Worm (Caenorhabditis elegans) whole organism, midembryonic: ENCODE measurements around the gene C53B4.2.

Experiments
- T22C8.4 ChIP-seq: fragments of 200-800 bp; sonication (Bioruptor generic); IDR thresholded peaks from 2 replicates; pipeline ENCODE4 v1.3.6; 2022; ENCODE audit warnings: missing genetic modification characterization, missing compliant biosample characterization
- cog-1 ChIP-seq: sonication (generic microtip); optimal IDR thresholded peaks from 2 replicates; lab custom pipeline; 2016; ENCODE audit warnings: missing genetic modification characterization, missing compliant biosample characterization
- flt-1 ChIP-seq: fragments of 200-800 bp; sonication (Bioruptor generic); IDR thresholded peaks from 2 replicates; pipeline ENCODE4 v1.3.6; 2022; ENCODE audit warnings: missing genetic modification characterization, missing compliant biosample characterization
- klf-2 ChIP-seq: fragments of 200-800 bp; sonication (Bioruptor generic); conservative IDR thresholded peaks from 2 replicates; pipeline ENCODE4 v1.3.6; 2022; ENCODE audit warnings: missing genetic modification reagents, missing genetic modification characterization, missing compliant biosample characterization
- med-1 ChIP-seq: sonication (generic microtip); optimal IDR thresholded peaks from 2 replicates; lab custom pipeline; 2017; ENCODE audit warnings: missing genetic modification characterization, mild to moderate bottlenecking, missing compliant biosample characterization, antibody characterized with exemption, missing genetic modification reagents; ENCODE audit not compliant: insufficient read depth
- ref-1 ChIP-seq: fragments of 200-800 bp; sonication (Bioruptor generic); conservative IDR thresholded peaks from 2 replicates; pipeline ENCODE4 v1.3.6; 2022; ENCODE audit warnings: missing genetic modification reagents, missing genetic modification characterization, missing compliant biosample characterization
- tab-1 ChIP-seq: fragments of 200-800 bp; sonication (Bioruptor generic); IDR thresholded peaks from 2 replicates; pipeline ENCODE4 v1.3.6; 2022; ENCODE audit warnings: missing genetic modification characterization, missing compliant biosample characterization
- ztf-23 ChIP-seq: fragments of 200-800 bp; sonication (Bioruptor generic); IDR thresholded peaks from 2 replicates; pipeline ENCODE4 v1.3.6; 2022; ENCODE audit warnings: missing genetic modification reagents, missing genetic modification characterization, missing compliant biosample characterization

DNA sequence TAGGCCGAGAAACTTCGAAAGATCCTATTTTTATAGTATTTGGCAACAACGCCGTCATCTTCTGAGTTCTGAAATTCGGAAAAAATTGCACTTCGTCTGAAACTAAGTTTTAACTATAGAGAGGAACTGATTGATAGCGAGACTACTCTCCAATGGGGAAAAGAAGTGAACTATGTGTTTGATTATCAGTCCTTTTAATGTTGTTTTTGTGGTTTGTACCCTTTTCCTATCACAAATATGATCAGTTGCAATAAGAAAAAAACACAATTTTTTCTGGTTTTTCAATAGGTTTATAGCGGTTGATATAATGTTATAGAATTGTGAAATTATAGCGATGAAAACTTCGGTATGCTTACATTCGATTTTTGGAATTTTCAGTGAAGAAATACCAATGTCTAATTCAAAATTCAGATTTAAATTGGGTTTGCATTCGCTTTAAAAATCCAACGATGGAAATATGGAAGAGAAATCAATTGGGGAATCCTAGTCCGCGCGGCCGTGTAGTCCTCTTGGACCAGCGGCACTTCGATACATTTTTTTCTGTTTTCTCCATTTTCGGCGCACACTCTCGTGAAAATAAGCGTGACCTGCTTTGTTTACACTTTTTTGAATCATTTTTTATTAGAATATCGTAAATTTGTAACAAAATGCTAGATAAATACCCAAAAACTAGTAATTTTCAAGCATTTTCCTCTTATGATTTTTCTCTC is 7.4 kb downstream of the C53B4.2 start, which contains the start of gene C53B4.3:
- TF ChIP-seq T22C8.4 = no peak
- no peak for TF ChIP-seq tab-1
- TF ChIP-seq flt-1 (GFP tag; lab: Robert Waterston, UW) = peak; percentile 73
- no peak for TF ChIP-seq klf-2 (GFP tag; lab: Robert Waterston, UW)
- peak; percentile 61; the same call in 1 of the 2 replicates for TF ChIP-seq ztf-23 (GFP tag; lab: Robert Waterston, UW)
- TF ChIP-seq cog-1 = no peak
- TF ChIP-seq med-1 (GFP tag; lab: Kevin White, UChicago) = no peak
- 0 out of 2 replicates have a peak, but pooled peaks have one; percentile 27 for TF ChIP-seq ref-1 (GFP tag; lab: Robert Waterston, UW)
